Fruit fly (Drosophila melanogaster) whole organism: ENCODE data around the gene fd3F.

Experiments used
- CG8478 ChIP-seq: fragments of >200 bp; optimal IDR thresholded peaks from 2 replicates; lab custom pipeline; 2018; ENCODE audit warnings: inconsistent platforms
- Dll ChIP-seq: fragments of >200 bp; optimal IDR thresholded peaks from 2 replicates; lab custom pipeline; 2017
- EcR ChIP-seq, 2 experiments: fragments of >200 bp; optimal IDR thresholded peaks; 2 replicates each; lab custom pipeline; 2017; ENCODE audit warnings: missing biosample characterization in 2 of 2, missing genetic modification characterization in 2 of 2, missing genetic modification reagents in 2 of 2
- pan ChIP-seq: fragments of >200 bp; optimal IDR thresholded peaks from 2 replicates; lab custom pipeline; 2017
- psq ChIP-seq: fragments of >200 bp; optimal IDR thresholded peaks from 2 replicates; lab custom pipeline; 2017
- usp ChIP-seq: fragments of >200 bp; optimal IDR thresholded peaks from 2 replicates; lab custom pipeline; 2017; ENCODE audit warnings: missing biosample characterization, missing genetic modification characterization, mixed read lengths

Gene fd3F

DNA sequence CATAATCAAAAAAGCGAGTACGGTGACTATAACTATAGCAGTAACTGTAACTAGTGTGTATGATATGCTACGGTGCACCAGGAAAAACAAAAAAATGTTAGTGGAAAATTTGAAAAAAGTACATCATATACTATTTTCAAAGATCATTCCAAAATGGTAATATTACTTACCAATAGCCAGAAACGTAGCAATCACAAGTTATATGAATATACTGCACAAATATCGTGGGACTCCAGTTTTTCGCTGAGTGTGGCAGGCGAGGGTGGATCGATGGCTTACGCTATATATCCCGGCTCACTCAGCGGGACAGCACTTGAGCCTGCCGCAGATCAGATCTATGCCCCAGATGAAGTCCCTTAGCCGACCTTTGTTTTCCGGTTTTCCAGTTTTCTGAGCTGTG is 35.5 kb downstream of the fd3F start:
- TF ChIP-seq EcR (GFP tag; optimal IDR thresholded peaks at IDR 0.05; lab: Kevin White, UChicago) (no peak), usp (GFP tag; lab: Kevin White, UChicago) (no peak), CG8478 (lab: Kevin White, UChicago) (no peak), pan (no peak)

DNA sequence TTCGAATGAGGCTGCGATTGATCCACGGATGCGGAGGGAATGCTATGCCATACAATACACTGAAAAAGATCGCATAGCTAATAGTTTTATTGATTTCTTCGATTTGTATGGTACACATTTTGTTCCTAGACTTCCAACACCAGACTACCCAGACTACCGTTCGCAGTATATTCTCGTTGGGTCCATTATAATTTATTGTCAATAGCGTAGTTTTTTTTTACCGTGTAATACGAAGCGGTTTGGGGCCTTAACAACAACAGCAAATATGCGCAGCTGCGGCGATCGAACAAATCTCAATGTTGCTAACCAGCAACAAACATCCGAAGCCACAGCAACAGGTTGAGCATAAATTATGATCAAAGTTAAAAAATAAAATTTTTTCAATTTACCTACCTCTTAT is 36.5 kb downstream of the fd3F start:
- TF ChIP-seq psq (lab: Kevin White, UChicago) (no peak), usp (GFP tag; lab: Kevin White, UChicago) (no peak), CG8478 (lab: Kevin White, UChicago) (no peak), EcR (GFP tag; optimal IDR thresholded peaks at IDR 0.05; lab: Kevin White, UChicago) (no peak)

DNA sequence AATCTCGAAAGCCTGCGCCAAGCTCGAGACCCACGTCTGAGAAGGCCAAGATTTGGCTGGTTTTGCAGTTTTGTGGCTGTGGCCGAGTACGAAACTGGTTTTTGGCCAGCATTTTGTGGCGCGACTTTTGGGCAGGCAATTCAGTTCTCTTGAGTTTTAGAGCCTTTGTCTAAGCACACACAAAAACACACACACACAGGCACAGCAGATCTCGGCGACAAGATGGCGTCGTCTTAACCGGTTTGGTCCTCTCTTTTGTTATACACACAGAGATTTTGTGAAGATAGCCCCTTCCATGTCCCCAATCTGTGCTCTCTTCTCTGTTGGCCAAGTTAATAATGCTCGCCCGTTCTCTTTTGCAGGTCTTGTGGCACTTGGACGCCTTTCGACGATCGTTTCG is 38.8 kb downstream of the fd3F start:
- TF ChIP-seq Dll (lab: Kevin White, UChicago) (no peak), EcR (GFP tag; optimal IDR thresholded peaks at IDR 0.05; lab: Kevin White, UChicago) (no peak), CG8478 (lab: Kevin White, UChicago) (no peak), pan (no peak), usp (GFP tag; lab: Kevin White, UChicago) (no peak), psq (lab: Kevin White, UChicago) (no peak)

DNA sequence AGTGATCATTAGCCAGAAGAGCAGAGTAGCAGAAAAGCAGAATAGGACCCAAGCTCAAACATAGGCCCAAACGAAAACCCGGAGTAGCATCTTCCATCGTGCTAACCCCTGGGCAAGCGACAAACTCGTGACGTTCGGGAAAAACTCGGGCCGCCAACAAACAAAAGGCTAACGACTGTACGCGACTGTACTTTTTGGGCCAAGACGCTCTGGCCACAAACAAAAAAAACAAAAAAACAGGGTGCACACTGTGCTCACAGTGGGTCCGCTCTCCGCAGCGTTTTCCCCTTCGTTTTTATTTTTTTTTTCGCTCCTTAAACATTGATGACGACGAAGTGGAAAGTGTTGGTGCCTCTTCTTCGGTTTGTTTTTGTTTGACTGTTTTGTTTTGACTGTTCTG is 40.8 kb downstream of the fd3F start:
- TF ChIP-seq EcR (GFP tag; optimal IDR thresholded peaks at IDR 0.05; lab: Kevin White, UChicago) = peak in 1 of 2 experiments; percentile 30
- no peak for TF ChIP-seq usp (GFP tag; lab: Kevin White, UChicago)
- no peak for TF ChIP-seq Dll (lab: Kevin White, UChicago)
- TF ChIP-seq psq (lab: Kevin White, UChicago) = no peak
- TF ChIP-seq pan = no peak

DNA sequence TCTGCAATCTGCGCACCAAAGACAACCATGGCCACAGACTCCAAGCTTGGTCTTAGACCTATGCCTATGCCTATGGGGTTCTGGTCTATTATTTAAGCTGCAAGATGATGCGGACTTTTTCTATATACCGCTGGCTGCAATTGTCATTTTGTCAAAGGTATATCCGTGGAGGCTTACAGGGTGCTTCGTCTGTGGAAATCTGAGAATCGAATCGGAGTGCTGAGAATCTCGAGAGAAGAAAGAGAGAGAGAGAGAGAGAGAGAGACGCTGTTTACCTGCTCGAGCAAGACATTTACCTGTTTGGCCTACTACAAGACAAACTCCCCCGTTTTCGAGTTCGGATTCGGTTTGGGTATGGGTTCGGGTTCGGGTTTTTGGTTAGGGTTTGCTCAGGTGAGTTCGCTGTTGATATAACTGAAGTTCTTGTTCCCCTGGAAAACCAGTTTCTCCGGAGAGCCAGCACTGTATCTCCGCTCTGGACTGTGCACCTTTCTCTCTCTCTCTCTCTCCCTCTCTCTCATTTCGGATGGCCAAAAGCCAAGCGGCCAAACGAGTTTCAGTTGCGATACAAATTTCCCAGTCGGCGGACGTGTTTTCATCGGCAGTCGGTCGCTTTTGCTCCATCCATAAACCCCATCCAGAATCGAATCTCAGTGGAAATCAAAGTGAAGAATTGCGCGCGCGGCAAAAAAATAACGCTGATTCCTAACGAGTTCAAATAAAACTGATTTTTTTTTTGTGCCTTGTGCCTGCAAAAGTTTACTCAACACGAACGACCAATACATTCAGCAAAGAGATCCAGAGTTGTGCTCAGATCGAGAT is 43.4 kb downstream of the fd3F start:
- no peak for TF ChIP-seq EcR (GFP tag; optimal IDR thresholded peaks at IDR 0.05; lab: Kevin White, UChicago)
- TF ChIP-seq usp (GFP tag; lab: Kevin White, UChicago) = no peak
- no peak for TF ChIP-seq CG8478 (lab: Kevin White, UChicago)
- no peak for TF ChIP-seq psq (lab: Kevin White, UChicago)
- TF ChIP-seq pan = no peak
- no peak for TF ChIP-seq Dll (lab: Kevin White, UChicago)

DNA sequence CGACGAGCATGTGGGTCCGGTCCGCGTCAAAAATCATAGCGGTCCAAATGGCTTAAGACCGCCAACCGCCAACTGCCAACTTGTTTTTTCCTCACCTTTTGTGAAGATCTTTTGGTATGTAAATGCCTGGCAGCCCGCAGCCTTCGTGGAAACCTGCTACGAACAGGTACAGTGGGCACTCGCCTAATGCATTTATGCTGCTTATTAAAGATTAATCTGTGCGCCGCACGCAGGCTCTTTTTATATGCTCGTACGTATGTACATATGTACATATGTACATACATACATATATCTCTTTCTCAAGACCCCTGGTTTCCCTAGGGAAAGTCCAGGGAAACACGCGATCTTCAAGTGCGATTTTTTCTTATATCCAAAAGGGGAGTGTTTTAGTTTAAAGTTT is 44.3 kb downstream of the fd3F start:
- TF ChIP-seq psq (lab: Kevin White, UChicago) = no peak
- no peak for TF ChIP-seq CG8478 (lab: Kevin White, UChicago)
- TF ChIP-seq Dll (lab: Kevin White, UChicago) = no peak
- TF ChIP-seq usp (GFP tag; lab: Kevin White, UChicago) = no peak
- TF ChIP-seq pan = no peak
- no peak for TF ChIP-seq EcR (GFP tag; optimal IDR thresholded peaks at IDR 0.05; lab: Kevin White, UChicago)

DNA sequence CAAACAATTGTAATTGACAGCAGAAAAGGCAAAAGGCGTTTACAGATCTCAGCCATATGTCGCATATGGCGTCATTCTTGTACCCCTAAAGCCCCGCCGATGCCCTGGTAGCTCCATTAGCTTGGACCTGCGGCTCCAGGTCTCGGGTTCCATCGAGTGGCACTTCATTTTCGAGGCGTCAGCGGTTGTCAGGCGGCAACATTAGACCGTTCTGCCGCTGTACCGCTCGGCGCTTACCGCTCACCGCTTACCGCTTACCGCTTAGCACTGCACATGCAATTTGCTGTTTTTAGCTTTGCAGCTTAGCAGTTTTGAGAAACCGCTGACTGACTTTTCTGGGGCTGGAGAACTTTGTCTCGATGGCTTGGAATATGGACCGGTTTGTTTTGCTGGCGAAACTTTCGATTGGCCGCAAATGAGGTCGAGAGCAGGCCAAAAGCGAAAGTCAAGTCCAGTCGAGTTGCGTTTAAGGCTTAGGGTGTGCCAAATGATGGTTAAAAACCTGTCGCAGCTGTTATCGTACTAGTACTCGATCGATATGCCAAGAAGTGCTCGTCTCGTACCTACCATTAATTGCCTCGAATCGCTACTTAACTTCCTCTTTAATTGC is 47.4 kb downstream of the fd3F start:
- TF ChIP-seq psq (lab: Kevin White, UChicago) (no peak), EcR (GFP tag; optimal IDR thresholded peaks at IDR 0.05; lab: Kevin White, UChicago) (no peak), pan (no peak), CG8478 (lab: Kevin White, UChicago) (no peak), usp (GFP tag; lab: Kevin White, UChicago) (no peak), Dll (lab: Kevin White, UChicago) (no peak)
